Fruit fly (Drosophila melanogaster): ENCODE results near the gene CG44194.

The CG44194 gene

dm6 chr3R:13012351-13012750 is 14.8 kb upstream of the CG44194 start (continued):
- TF ChIP-seq CG5953 (GFP tag; IDR thresholded peaks at IDR 0.05) = 0 out of 2 replicates have a peak, but pooled peaks have one; percentile 24
- peak; percentile 65 for TF ChIP-seq CG8924 (tag; optimal IDR thresholded peaks at IDR 0.05)
- TF ChIP-seq CG32532 (GFP tag; IDR thresholded peaks at IDR 0.05) = peak; percentile 68; the same call in 1 of the 2 replicates
- TF ChIP-seq CG6791 (GFP tag; IDR thresholded peaks at IDR 0.05; ENCODE audit: partially characterized antibody) = 0 out of 3 replicates have a peak, but pooled peaks have one; percentile 11
- no peak for TF ChIP-seq Hr39 (optimal IDR thresholded peaks at IDR 0.05)
- peak; percentile 49 for TF ChIP-seq dmrt11E (tag; optimal IDR thresholded peaks at IDR 0.05)
- TF ChIP-seq pho (GFP tag; optimal IDR thresholded peaks at IDR 0.05) = peak; percentile 70
- no peak for TF ChIP-seq CG6854 (GFP tag; optimal IDR thresholded peaks at IDR 0.05)
- TF ChIP-seq C15 (GFP tag; IDR thresholded peaks at IDR 0.05) = no peak
- TF ChIP-seq CG16813 (GFP tag; IDR thresholded peaks at IDR 0.05; ENCODE audit: partially characterized antibody) = no peak
- peak; percentile 77 for TF ChIP-seq Ptx1 (GFP tag; IDR thresholded peaks at IDR 0.05)
- TF ChIP-seq Spps (tag; optimal IDR thresholded peaks at IDR 0.05) = no peak
- TF ChIP-seq hth (optimal IDR thresholded peaks at IDR 0.05) = no peak
- no peak for TF ChIP-seq corto (GFP tag; optimal IDR thresholded peaks at IDR 0.05)

dm6 chr3R:13011621-13011963 is 14.1 kb upstream of the CG44194 start, which contains the start of gene CtBP:
Gene CtBP, plus strand, starts transcription at chr3R:13011649.
- TF ChIP-seq Blimp-1 (GFP tag; optimal IDR thresholded peaks at IDR 0.05) = no peak
- TF ChIP-seq CG16863 (GFP tag; optimal IDR thresholded peaks at IDR 0.05) = no peak
- no peak for TF ChIP-seq pum (GFP tag; optimal IDR thresholded peaks at IDR 0.05)
- TF ChIP-seq Med (GFP tag) = peak; percentile 80
- no peak for TF ChIP-seq CG9932 (GFP tag; IDR thresholded peaks at IDR 0.05)
- no peak for TF ChIP-seq chif (GFP tag; optimal IDR thresholded peaks at IDR 0.05)
- TF ChIP-seq luna (GFP tag; optimal IDR thresholded peaks at IDR 0.05) = no peak
- TF ChIP-seq z (GFP tag; IDR thresholded peaks at IDR 0.05) = no peak
- no peak for TF ChIP-seq CG9437 (GFP tag; optimal IDR thresholded peaks at IDR 0.05)
- no peak for TF ChIP-seq CG32532 (GFP tag; IDR thresholded peaks at IDR 0.05)
- TF ChIP-seq zf30C (GFP tag; optimal IDR thresholded peaks at IDR 0.05) = peak; percentile 24
- TF ChIP-seq Rfx (GFP tag; IDR thresholded peaks at IDR 0.05) = no peak
- TF ChIP-seq chinmo (GFP tag; IDR thresholded peaks at IDR 0.05; ENCODE audit: partially characterized antibody) = no peak
- TF ChIP-seq gcm2 (GFP tag; optimal IDR thresholded peaks at IDR 0.05) = no peak
- TF ChIP-seq CG6854 (GFP tag; optimal IDR thresholded peaks at IDR 0.05) = no peak
- no peak for TF ChIP-seq CG10431 (GFP tag; optimal IDR thresholded peaks at IDR 0.05)
- TF ChIP-seq CG8359 (GFP tag; optimal IDR thresholded peaks at IDR 0.05; ENCODE audit: borderline replicate concordance) = no peak
- TF ChIP-seq Elba2 (GFP tag; optimal IDR thresholded peaks at IDR 0.05) = peak; percentile 4
- TF ChIP-seq CG1647 (GFP tag; optimal IDR thresholded peaks at IDR 0.05) = no peak
- no peak for TF ChIP-seq CG5953 (GFP tag; IDR thresholded peaks at IDR 0.05)
- TF ChIP-seq HLHmδ (GFP tag; optimal IDR thresholded peaks at IDR 0.05) = peak; percentile 47
- no peak for TF ChIP-seq sisA (GFP tag; IDR thresholded peaks at IDR 0.05)
- TF ChIP-seq CG12942 (GFP tag; optimal IDR thresholded peaks at IDR 0.05) = no peak
- no peak for TF ChIP-seq Hsf (GFP tag; optimal IDR thresholded peaks at IDR 0.05)
- no peak for TF ChIP-seq eyg (GFP tag; optimal IDR thresholded peaks at IDR 0.05)
- no peak for TF ChIP-seq CG10462 (GFP tag; optimal IDR thresholded peaks at IDR 0.05)
- no peak for TF ChIP-seq shn (GFP tag; optimal IDR thresholded peaks at IDR 0.05)
- no peak for TF ChIP-seq Rx (GFP tag; IDR thresholded peaks at IDR 0.05)
- peak; percentile 62 for TF ChIP-seq nerfin-1 (tag; optimal IDR thresholded peaks at IDR 0.05)
- peak; percentile 88 for TF ChIP-seq sd (tag; optimal IDR thresholded peaks at IDR 0.05)
- peak; percentile 58 for TF ChIP-seq MESR4 (GFP tag; optimal IDR thresholded peaks at IDR 0.05)
- no peak for TF ChIP-seq Ets65A (GFP tag)
- no peak for TF ChIP-seq cad (GFP tag; optimal IDR thresholded peaks at IDR 0.05)
- no peak for TF ChIP-seq CG18476 (GFP tag; optimal IDR thresholded peaks at IDR 0.05)
- TF ChIP-seq tgo (GFP tag; IDR thresholded peaks at IDR 0.05) = no peak
- 0 out of 2 replicates have a peak, but pooled peaks have one; percentile 7 for TF ChIP-seq chm (GFP tag; IDR thresholded peaks at IDR 0.05)
- TF ChIP-seq Adf1 (GFP tag; IDR thresholded peaks at IDR 0.05) = peak; percentile 23; the same call in 1 of the 2 replicates
- no peak for TF ChIP-seq CG12236 (GFP tag; optimal IDR thresholded peaks at IDR 0.05)
- 0 out of 2 replicates have a peak, but pooled peaks have one; percentile 33 for TF ChIP-seq NFAT (GFP tag; IDR thresholded peaks at IDR 0.05)
- no peak for TF ChIP-seq CG17912 (GFP tag; optimal IDR thresholded peaks at IDR 0.05)
- TF ChIP-seq dm (GFP tag; optimal IDR thresholded peaks at IDR 0.05) = no peak

All from whole organism, embryonic.